Worm (Caenorhabditis elegans) whole organism, L3 larva: ENCODE measurements around the gene msp-36.
A peak's percentile ranks its signal among the peaks of the same experiment; 100 is the strongest.

Experiments
- aly-2 ChIP-seq: fragments of 150-350 bp; optimal IDR thresholded peaks from 2 replicates; lab custom pipeline; 2014; ENCODE audit warnings: missing biosample characterization, missing genetic modification characterization
- ama-1 ChIP-seq: fragments of 150-350 bp; optimal IDR thresholded peaks from 2 replicates; lab custom pipeline; 2018
- elt-2 ChIP-seq: sonication (generic microtip); optimal IDR thresholded peaks from 2 replicates; lab custom pipeline; 2016; ENCODE audit warnings: missing genetic modification reagents, mild to moderate bottlenecking, missing genetic modification characterization, missing compliant biosample characterization
- elt-3 ChIP-seq, 3 experiments: fragments of 150-350 bp in 1 of 3; sonication (generic microtip) in 2 of 3; optimal IDR thresholded peaks; 2 replicates in 2 of 3; 4 replicates in 1 of 3; lab custom pipeline; 2014 to 2017; ENCODE audit warnings: missing biosample characterization in 3 of 3, missing genetic modification characterization in 3 of 3
- fkh-10 ChIP-seq: sonication (generic microtip); optimal IDR thresholded peaks from 2 replicates; lab custom pipeline; 2017; ENCODE audit warnings: missing biosample characterization, missing genetic modification reagents, missing genetic modification characterization
- lin-39 ChIP-seq: fragments of 150-350 bp; optimal IDR thresholded peaks from 2 replicates; lab custom pipeline; 2018; ENCODE audit warnings: missing biosample characterization, missing genetic modification reagents, missing genetic modification characterization
- mdl-1 ChIP-seq: fragments of 150-350 bp; optimal IDR thresholded peaks from 2 replicates; lab custom pipeline; 2014; ENCODE audit warnings: missing biosample characterization, missing genetic modification characterization
- nhr-11 ChIP-seq: fragments of 150-350 bp; optimal IDR thresholded peaks from 2 replicates; lab custom pipeline; 2014; ENCODE audit warnings: missing biosample characterization, missing genetic modification characterization
- pqm-1 ChIP-seq: fragments of 150-350 bp; optimal IDR thresholded peaks from 2 replicates; lab custom pipeline; 2017; ENCODE audit warnings: missing biosample characterization, missing genetic modification characterization, inconsistent platforms
- sea-2 ChIP-seq: fragments of 150-350 bp; sonication (generic microtip); optimal IDR thresholded peaks from 4 replicates; lab custom pipeline; 2014; ENCODE audit warnings: missing biosample characterization, missing genetic modification reagents, missing genetic modification characterization
- unc-62 ChIP-seq: fragments of 150-350 bp; sonication (generic microtip); optimal IDR thresholded peaks from 4 replicates; lab custom pipeline; 2014; ENCODE audit warnings: missing biosample characterization, missing genetic modification reagents, missing genetic modification characterization
- ztf-11 ChIP-seq: fragments of 150-350 bp; optimal IDR thresholded peaks from 2 replicates; lab custom pipeline; 2014; ENCODE audit warnings: missing biosample characterization, missing genetic modification characterization

DNA sequence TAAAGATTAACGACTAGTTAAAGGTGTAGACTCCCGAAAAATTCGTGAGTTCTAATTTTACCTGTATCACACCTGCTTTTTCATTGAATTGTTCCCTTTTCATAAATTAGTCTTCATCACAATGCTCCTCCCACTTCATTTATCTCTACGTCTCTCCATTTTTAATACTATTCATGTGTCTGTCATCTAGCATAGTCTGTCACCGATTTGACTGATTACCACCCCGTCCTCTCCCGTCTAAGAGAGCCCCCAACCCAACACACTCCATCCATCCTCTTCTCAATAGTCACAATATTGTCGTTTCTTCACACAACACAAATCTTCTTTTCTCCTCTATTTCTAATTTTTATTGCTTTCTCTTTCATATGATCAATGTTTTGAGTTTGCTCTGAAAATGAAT lies 30.1 kb upstream of the msp-36 start:
- TF ChIP-seq ama-1 (lab: Kevin White, UChicago) (no peak), unc-62 (GFP tag; lab: Kevin White, UChicago) (peak; percentile 36), nhr-11 (no peak), elt-3 (tag; optimal IDR thresholded peaks at IDR 0.05; lab: Kevin White, UChicago) (no peak), aly-2 (tag; lab: Kevin White, UChicago) (no peak), fkh-10 (GFP tag; lab: Kevin White, UChicago) (no peak), mdl-1 (no peak), ztf-11 (tag; lab: Kevin White, UChicago) (no peak), elt-2 (no peak), lin-39 (tag; lab: Kevin White, UChicago) (peak; percentile 74), pqm-1 (no peak), sea-2 (GFP tag; lab: Kevin White, UChicago) (no peak)
